Worm (Caenorhabditis elegans): Measurements from ENCODE around the gene nlp-27.

The nlp-27 gene

DNA sequence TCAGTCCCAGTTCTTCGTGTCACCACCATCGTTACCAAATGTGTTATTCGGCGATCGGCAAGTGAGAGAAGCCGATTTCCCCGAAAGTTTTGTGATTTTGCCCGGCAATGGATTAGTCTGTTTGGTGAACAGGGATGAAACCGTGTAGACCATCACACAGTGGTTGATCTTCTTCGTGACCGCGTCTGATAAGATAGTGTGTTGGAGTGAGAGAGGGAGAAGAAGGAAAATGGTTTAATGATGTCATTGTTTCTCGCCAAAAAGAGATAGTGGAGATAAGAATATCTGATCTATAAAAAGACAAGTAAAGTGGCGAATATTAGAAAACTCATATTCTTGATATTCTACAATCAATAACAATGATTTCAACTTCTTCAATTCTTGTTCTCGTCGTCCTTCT, 9.4 kb upstream of the nlp-27 start, which contains the start of gene nlp-31:
TSS of gene nlp-31 (plus strand) at position 237 of the 400 bp plus-strand sequence.
- TF ChIP-seq unc-62 (GFP tag; optimal IDR thresholded peaks at IDR 0.05), result no peak

- no peak for TF ChIP-seq unc-62 (GFP tag; optimal IDR thresholded peaks at IDR 0.05)
These were observed 8.8 kb upstream of the nlp-27 start for ce11 chrV:3980228-3980933.

ce11 chrV:3981680-3982079, 7.5 kb upstream of the nlp-27 start, which contains the start of gene nlp-30:
nlp-30 (plus strand) TSS chrV:3981980.
- no peak for TF ChIP-seq unc-62 (GFP tag; optimal IDR thresholded peaks at IDR 0.05)

DNA sequence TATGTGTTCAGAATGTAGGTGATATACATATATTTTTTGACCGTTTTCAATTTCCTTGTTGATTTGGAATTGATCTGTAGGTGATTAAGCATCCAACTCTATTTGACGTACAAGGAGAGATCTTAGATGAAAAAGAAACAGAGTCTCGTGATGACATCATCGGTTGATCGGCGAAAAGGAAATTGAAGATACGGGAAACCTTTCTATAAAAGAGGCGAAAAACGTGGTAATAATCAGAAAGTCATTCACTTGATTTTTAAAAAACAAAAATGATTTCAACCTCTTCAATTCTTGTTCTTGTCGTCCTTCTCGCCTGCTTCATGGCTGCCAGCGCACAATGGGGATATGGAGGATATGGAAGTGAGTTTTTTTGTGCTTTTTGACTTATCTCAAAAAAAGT, 5.0 kb upstream of the nlp-27 start, which contains the start of gene nlp-29:
TSS of gene nlp-29 (plus strand) at position 248 of the 400 bp plus-strand sequence.
- no peak for TF ChIP-seq unc-62 (GFP tag; optimal IDR thresholded peaks at IDR 0.05)

DNA sequence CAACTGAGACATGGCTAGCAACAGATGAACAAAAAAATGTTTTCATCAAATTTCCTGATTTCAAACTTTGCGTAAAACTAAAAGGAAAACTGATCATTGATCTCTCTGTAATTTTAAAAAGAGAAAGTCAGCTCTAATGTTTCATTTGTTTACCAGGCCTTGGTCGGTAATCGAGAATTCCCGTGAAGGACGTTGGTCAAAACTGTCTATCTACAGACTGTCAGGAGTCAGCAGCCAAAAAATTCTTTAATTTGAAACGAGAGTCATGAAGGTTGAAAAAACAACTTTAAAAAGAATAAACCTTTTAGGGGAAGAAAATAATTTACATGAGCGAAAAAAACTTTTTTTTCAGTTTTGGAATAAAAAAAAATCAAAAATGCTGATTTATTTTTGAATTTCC, 4.1 kb upstream of the nlp-27 start:
- no peak for TF ChIP-seq unc-62 (GFP tag; optimal IDR thresholded peaks at IDR 0.05)

- TF ChIP-seq unc-62 (GFP tag; optimal IDR thresholded peaks at IDR 0.05), result no peak
These were observed 1.6 kb upstream of the nlp-27 start, which contains the start of gene nlp-28 for ce11 chrV:3987616-3988015. nlp-28 (plus strand) TSS chrV:3987900.

DNA sequence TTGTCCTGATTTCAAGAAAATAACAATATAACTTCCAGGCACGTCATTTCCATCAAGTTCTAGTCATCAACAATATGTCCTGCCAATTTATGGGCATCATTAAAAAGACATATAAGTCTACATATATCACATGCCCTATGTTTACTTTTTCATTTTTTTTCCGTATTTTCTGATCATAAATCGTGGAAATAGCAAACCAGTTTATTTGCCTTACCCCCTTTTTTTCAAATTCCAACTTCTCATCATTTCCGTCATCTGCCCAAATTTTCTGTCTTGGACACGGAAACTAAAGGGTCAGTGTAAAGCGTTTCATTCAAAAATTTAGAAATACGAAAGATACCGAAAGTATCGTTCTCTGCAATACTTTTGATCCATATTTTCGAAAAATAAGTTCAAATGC, 3.2 kb downstream of the nlp-27 start:
- TF ChIP-seq unc-62 (GFP tag; optimal IDR thresholded peaks at IDR 0.05), result no peak

DNA sequence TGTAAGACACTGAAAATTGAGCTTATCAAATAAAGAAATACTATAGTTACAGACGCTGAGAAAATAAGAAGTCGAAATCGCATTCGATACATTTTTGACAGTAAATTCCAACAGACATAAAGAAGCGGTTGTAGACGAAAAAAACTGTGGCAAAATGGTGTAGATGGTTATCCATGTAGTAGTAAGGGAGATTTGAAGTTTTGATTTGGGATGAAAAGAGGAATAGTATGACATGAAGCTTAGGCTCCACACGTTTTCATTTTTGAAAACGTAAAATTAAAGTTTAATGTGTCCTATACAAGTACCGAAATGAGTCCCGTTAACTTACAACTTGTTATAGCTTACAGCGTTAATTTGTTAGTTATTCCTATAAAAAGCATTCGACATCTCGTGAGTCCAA, 4.9 kb downstream of the nlp-27 start, which contains the start of gene K09D9.9:
TSS of gene K09D9.9 (minus strand) at position 101 of the 400 bp plus-strand sequence.
- TF ChIP-seq unc-62 (GFP tag; optimal IDR thresholded peaks at IDR 0.05), result no peak

- TF ChIP-seq unc-62 (GFP tag; optimal IDR thresholded peaks at IDR 0.05), result no peak
These were observed 6.7 kb downstream of the nlp-27 start, which contains the start of gene srx-62 for ce11 chrV:3995838-3996237. srx-62 (minus strand) TSS chrV:3995938.

DNA sequence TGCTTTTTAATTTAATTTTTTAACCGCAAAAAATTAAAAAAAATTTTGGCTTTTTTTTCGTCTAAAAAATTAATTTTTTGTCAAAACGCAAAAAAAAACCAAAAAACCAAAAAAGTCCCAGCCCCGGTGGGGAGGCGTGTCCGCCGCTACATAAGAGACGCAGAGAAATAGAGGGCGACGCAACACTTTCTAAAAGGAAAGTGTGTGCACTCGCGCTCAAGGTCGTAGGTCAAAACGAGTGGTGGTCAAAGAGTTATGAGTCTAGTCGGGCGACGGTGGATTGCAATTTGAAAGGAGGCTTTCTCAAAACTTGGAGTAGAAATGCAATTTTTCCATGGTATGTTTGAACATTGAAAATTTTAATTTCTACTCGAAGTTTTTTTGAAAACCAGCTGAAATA, 15.4 kb downstream of the nlp-27 start:
- TF ChIP-seq unc-62 (GFP tag; optimal IDR thresholded peaks at IDR 0.05), result no peak

ce11 chrV:4005219-4005618, 16.0 kb downstream of the nlp-27 start, which contains the start of gene srh-8:
srh-8 (plus strand) TSS chrV:4005519.
- TF ChIP-seq unc-62 (GFP tag; optimal IDR thresholded peaks at IDR 0.05), result no peak

DNA sequence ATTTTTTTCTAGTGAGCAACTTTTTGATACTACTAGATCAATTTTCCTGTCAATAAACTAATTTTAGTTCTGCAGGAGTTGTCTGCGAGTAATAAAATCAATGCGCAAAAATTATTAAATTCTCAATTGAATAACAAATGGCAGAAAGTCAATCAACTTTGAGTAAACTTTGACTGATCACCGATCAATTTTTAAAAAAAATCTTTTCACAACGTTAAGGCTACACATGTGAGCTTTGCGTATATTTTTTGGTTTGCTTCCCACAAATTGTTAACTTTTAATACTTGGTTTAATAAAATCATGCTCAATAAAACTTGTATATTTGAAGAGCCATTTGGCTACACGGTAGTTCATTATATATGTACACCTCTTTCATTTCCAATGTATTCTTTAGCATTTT, 18.7 kb downstream of the nlp-27 start, which contains the start of gene srh-7:
TSS of gene srh-7 (plus strand) at position 301 of the 400 bp plus-strand sequence.
- no peak for TF ChIP-seq unc-62 (GFP tag; optimal IDR thresholded peaks at IDR 0.05)

DNA sequence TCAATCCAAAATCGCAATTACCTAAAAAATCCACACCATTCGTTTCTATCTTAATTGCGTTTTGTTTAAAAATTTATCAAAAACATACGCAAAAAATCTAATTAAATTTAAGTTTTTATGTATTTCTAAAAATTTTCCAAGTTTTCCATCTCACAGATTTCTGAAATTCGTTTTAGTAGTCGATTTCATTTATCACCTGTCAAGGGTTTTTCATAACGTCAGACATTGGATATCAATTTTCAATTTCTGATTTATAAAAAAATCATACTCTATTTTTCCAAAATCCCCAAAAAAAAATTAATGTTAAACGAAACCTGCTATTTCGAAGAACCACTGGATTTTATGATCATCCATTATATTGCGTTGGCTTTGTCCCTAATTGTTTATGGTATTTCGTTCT, 21.0 kb downstream of the nlp-27 start, which contains the start of gene srh-4:
TSS of gene srh-4 (plus strand) at position 301 of the 400 bp plus-strand sequence.
- no peak for TF ChIP-seq unc-62 (GFP tag; optimal IDR thresholded peaks at IDR 0.05)

- no peak for TF ChIP-seq unc-62 (GFP tag; optimal IDR thresholded peaks at IDR 0.05)
These were observed 27.6 kb downstream of the nlp-27 start, which contains the start of gene srw-89 for ce11 chrV:4016780-4017179. srw-89 (plus strand) TSS chrV:4017080.

ce11 chrV:4018591-4018990, 29.4 kb downstream of the nlp-27 start:
- no peak for TF ChIP-seq unc-62 (GFP tag; optimal IDR thresholded peaks at IDR 0.05)

ce11 chrV:4019188-4019587, 30.0 kb downstream of the nlp-27 start, which contains the start of gene K09D9.3:
K09D9.3 (plus strand) TSS chrV:4019488.
- TF ChIP-seq unc-62 (GFP tag; optimal IDR thresholded peaks at IDR 0.05), result no peak

- no peak for TF ChIP-seq unc-62 (GFP tag; optimal IDR thresholded peaks at IDR 0.05)
These were observed 32.6 kb downstream of the nlp-27 start, which contains the start of gene K09D9.14 for ce11 chrV:4021776-4022175. K09D9.14 (minus strand) TSS chrV:4021876.

Measured in whole organism, dauer.